Fruit fly (Drosophila melanogaster): ENCODE results near the gene CG34011.

Gene CG34011

dm6 chr2L:5743537-5744148 is 27.1 kb downstream of the CG34011 start:
- TF ChIP-seq CG3995 (GFP tag; optimal IDR thresholded peaks at IDR 0.05) (no peak), corto (GFP tag; optimal IDR thresholded peaks at IDR 0.05) (no peak), CG10462 (GFP tag; optimal IDR thresholded peaks at IDR 0.05) (no peak), E2f2 (GFP tag; IDR thresholded peaks at IDR 0.05) (0 out of 2 replicates have a peak, but pooled peaks have one; percentile 16), CG7839 (tag; optimal IDR thresholded peaks at IDR 0.05) (peak; percentile 46), CG13296 (GFP tag; optimal IDR thresholded peaks at IDR 0.05) (peak; percentile 15), maf-S (GFP tag; optimal IDR thresholded peaks at IDR 0.05) (no peak), Med (GFP tag) (peak; percentile 60), grau (tag; optimal IDR thresholded peaks at IDR 0.05) (peak; percentile 26), vvl (GFP tag; IDR thresholded peaks at IDR 0.05) (peak; percentile 73), dimm (GFP tag; IDR thresholded peaks at IDR 0.05) (no peak), CG14441 (GFP tag; IDR thresholded peaks at IDR 0.05) (peak; percentile 69), CG12769 (tag; optimal IDR thresholded peaks at IDR 0.05) (peak; percentile 15), Usf (GFP tag; optimal IDR thresholded peaks at IDR 0.05) (no peak), CG14860 (GFP tag; IDR thresholded peaks at IDR 0.05; ENCODE audit: partially characterized antibody) (no peak), Hr39 (optimal IDR thresholded peaks at IDR 0.05) (no peak), CG15601 (tag; optimal IDR thresholded peaks at IDR 0.05) (no peak), crc (GFP tag; optimal IDR thresholded peaks at IDR 0.05) (no peak), Hr51 (GFP tag; optimal IDR thresholded peaks at IDR 0.05) (peak in 1 of 2 experiments; percentile 62), Tbp (GFP tag; optimal IDR thresholded peaks at IDR 0.05) (no peak), CG12219 (GFP tag; optimal IDR thresholded peaks at IDR 0.05) (peak; percentile 38), CG15269 (tag; optimal IDR thresholded peaks at IDR 0.05) (peak; percentile 36), Kr (GFP tag; optimal IDR thresholded peaks at IDR 0.05) (no peak), CG12104 (GFP tag; optimal IDR thresholded peaks at IDR 0.05) (no peak), CG12071 (GFP tag; optimal IDR thresholded peaks at IDR 0.05) (no peak), org-1 (GFP tag; optimal IDR thresholded peaks at IDR 0.05) (no peak), CG15479 (GFP tag; optimal IDR thresholded peaks at IDR 0.05) (no peak), NfI (GFP tag; optimal IDR thresholded peaks at IDR 0.05) (no peak), gcm2 (GFP tag; optimal IDR thresholded peaks at IDR 0.05) (no peak), sr (GFP tag; IDR thresholded peaks at IDR 0.05) (no peak), Drgx (GFP tag; IDR thresholded peaks at IDR 0.05) (0 out of 2 replicates have a peak, but pooled peaks have one; percentile 13), D (optimal IDR thresholded peaks at IDR 0.05) (no peak), D (GFP tag; optimal IDR thresholded peaks at IDR 0.05) (no peak), CG42726 (GFP tag; IDR thresholded peaks at IDR 0.05; ENCODE audit: partially characterized antibody) (no peak), CG30431 (GFP tag; optimal IDR thresholded peaks at IDR 0.05) (no peak), CG7963 (GFP tag; IDR thresholded peaks at IDR 0.05; ENCODE audit: partially characterized antibody) (no peak), CG11398 (GFP tag; optimal IDR thresholded peaks at IDR 0.05) (no peak), dan (GFP tag; IDR thresholded peaks at IDR 0.05) (no peak), CG4404 (GFP tag; IDR thresholded peaks at IDR 0.05) (no peak), CG30020 (tag; optimal IDR thresholded peaks at IDR 0.05) (no peak), CG1529 (GFP tag; optimal IDR thresholded peaks at IDR 0.05) (no peak), CG2120 (GFP tag; optimal IDR thresholded peaks at IDR 0.05) (peak; percentile 10), CG9437 (GFP tag; optimal IDR thresholded peaks at IDR 0.05) (peak; percentile 12), Poxn (GFP tag; IDR thresholded peaks at IDR 0.05) (no peak), gcm (GFP tag; optimal IDR thresholded peaks at IDR 0.05) (no peak), CG3407 (GFP tag; optimal IDR thresholded peaks at IDR 0.05) (no peak), exex (tag; optimal IDR thresholded peaks at IDR 0.05) (no peak), CG1233 (GFP tag; optimal IDR thresholded peaks at IDR 0.05) (no peak), CG4282 (GFP tag; optimal IDR thresholded peaks at IDR 0.05) (no peak), Mad (GFP tag; optimal IDR thresholded peaks at IDR 0.05) (no peak), CG16813 (GFP tag; IDR thresholded peaks at IDR 0.05; ENCODE audit: partially characterized antibody) (no peak)
